Worm (Caenorhabditis elegans) whole organism, L4 larva: ENCODE measurements around the gene bath-38.

ENCODE experiments used
- F10B5.3 ChIP-seq: sonication (generic microtip); optimal IDR thresholded peaks from 2 replicates; lab custom pipeline; 2016; ENCODE audit warnings: mild to moderate bottlenecking, missing genetic modification characterization, missing compliant biosample characterization
- F26F4.8 ChIP-seq: fragments of 200-800 bp; sonication (Bioruptor generic); conservative IDR thresholded peaks from 2 replicates; pipeline ENCODE4 v1.3.6; 2022; ENCODE audit warnings: missing genetic modification characterization, missing compliant biosample characterization
- Y5F2A.4 ChIP-seq: fragments of 200-800 bp; sonication (Bioruptor generic); optimal IDR thresholded peaks from 2 replicates; lab custom pipeline; 2018; ENCODE audit warnings: mild to moderate bottlenecking, missing genetic modification characterization, missing compliant biosample characterization
- aly-2 ChIP-seq: sonication (generic microtip); optimal IDR thresholded peaks from 2 replicates; lab custom pipeline; 2018; ENCODE audit warnings: missing biosample characterization, missing genetic modification characterization
- attf-4 ChIP-seq: sonication (generic microtip); optimal IDR thresholded peaks from 3 replicates; lab custom pipeline; 2017; ENCODE audit warnings: missing biosample characterization, missing genetic modification characterization
- ceh-44 ChIP-seq: fragments of 200-800 bp; sonication (Bioruptor generic); IDR thresholded peaks from 2 replicates; pipeline ENCODE4 v1.3.6; 2022; ENCODE audit warnings: missing genetic modification reagents, missing genetic modification characterization, missing compliant biosample characterization
- ces-1 ChIP-seq: fragments of 150-350 bp; sonication (generic microtip); optimal IDR thresholded peaks from 4 replicates; lab custom pipeline; 2014; ENCODE audit warnings: missing biosample characterization, missing genetic modification reagents, missing genetic modification characterization
- cey-2 ChIP-seq: sonication (generic microtip); optimal IDR thresholded peaks from 3 replicates; lab custom pipeline; 2017; ENCODE audit warnings: missing genetic modification characterization, mild to moderate bottlenecking, missing compliant biosample characterization, antibody characterized with exemption, borderline replicate concordance; ENCODE audit not compliant: insufficient read depth
- ctbp-1 ChIP-seq: fragments of 200-800 bp; sonication (Bioruptor generic); IDR thresholded peaks from 2 replicates; pipeline ENCODE4 v1.3.6; 2022; ENCODE audit warnings: missing genetic modification reagents, missing genetic modification characterization, missing compliant biosample characterization
- daf-16 ChIP-seq, 3 experiments: sonication (generic microtip); optimal IDR thresholded peaks; 2 replicates each; lab custom pipeline; 2016 to 2017; ENCODE audit warnings: missing genetic modification characterization in 3 of 3, missing genetic modification reagents in 3 of 3, mild to moderate bottlenecking in 2 of 3, missing compliant biosample characterization in 2 of 3, missing biosample characterization in 1 of 3, moderate library complexity in 1 of 3
- daf-8 ChIP-seq: fragments of 200-800 bp; sonication (Bioruptor generic); IDR thresholded peaks from 2 replicates; pipeline ENCODE4 v1.3.6; 2022; ENCODE audit warnings: missing genetic modification characterization, missing compliant biosample characterization
- duxl-1 ChIP-seq: sonication (generic microtip); optimal IDR thresholded peaks from 2 replicates; lab custom pipeline; 2016; ENCODE audit warnings: mild to moderate bottlenecking, missing genetic modification characterization, moderate library complexity, missing compliant biosample characterization; ENCODE audit not compliant: poor library complexity
- hif-1 ChIP-seq, 2 experiments: sonication (generic microtip); optimal IDR thresholded peaks; 2 replicates each; lab custom pipeline; 2016 to 2017; ENCODE audit warnings: missing compliant biosample characterization in 2 of 2, missing genetic modification characterization in 2 of 2, missing genetic modification reagents in 2 of 2, missing genotype in 2 of 2, mild to moderate bottlenecking in 1 of 2
- hlh-11 ChIP-seq: fragments of 200-800 bp; sonication (Bioruptor generic); optimal IDR thresholded peaks from 2 replicates; lab custom pipeline; 2018; ENCODE audit warnings: mild to moderate bottlenecking, missing genetic modification characterization, missing compliant biosample characterization
- hmg-1.1 ChIP-seq: fragments of 200-800 bp; sonication (Bioruptor generic); IDR thresholded peaks from 2 replicates; pipeline ENCODE4 v1.3.6; 2022; ENCODE audit warnings: missing genetic modification reagents, missing genetic modification characterization, missing compliant biosample characterization
- lim-7 ChIP-seq: fragments of 200-800 bp; sonication (Bioruptor generic); IDR thresholded peaks from 2 replicates; pipeline ENCODE4 v1.3.6; 2022; ENCODE audit warnings: missing genetic modification characterization, missing compliant biosample characterization
- lin-1 ChIP-seq: fragments of 200-800 bp; sonication (Bioruptor generic); IDR thresholded peaks from 2 replicates; pipeline ENCODE4 v1.3.6; 2022; ENCODE audit warnings: missing genetic modification reagents, missing genetic modification characterization, missing compliant biosample characterization
- lin-15B ChIP-seq: fragments of 150-350 bp; sonication (generic microtip); optimal IDR thresholded peaks from 3 replicates; lab custom pipeline; 2014; ENCODE audit warnings: missing biosample characterization, missing genetic modification characterization
- lin-29 ChIP-seq: fragments of 200-800 bp; sonication (Bioruptor generic); IDR thresholded peaks from 2 replicates; pipeline ENCODE4 v1.3.6; 2022; ENCODE audit warnings: missing genetic modification reagents, missing genetic modification characterization, missing compliant biosample characterization
- lin-38 ChIP-seq: fragments of 200-800 bp; sonication (Bioruptor generic); IDR thresholded peaks from 2 replicates; pipeline ENCODE4 v1.3.6; 2022; ENCODE audit warnings: missing genetic modification reagents, missing genetic modification characterization, missing compliant biosample characterization
- lin-39 ChIP-seq: fragments of 150-350 bp; optimal IDR thresholded peaks from 2 replicates; lab custom pipeline; 2014; ENCODE audit warnings: missing biosample characterization, missing genetic modification reagents, missing genetic modification characterization
- lir-3 ChIP-seq: sonication (generic microtip); optimal IDR thresholded peaks from 2 replicates; lab custom pipeline; 2016; ENCODE audit warnings: mild to moderate bottlenecking, missing genetic modification characterization, missing compliant biosample characterization
- lsy-2 ChIP-seq, 2 experiments: fragments of 150-350 bp in 1 of 2; sonication (generic microtip) in 1 of 2; optimal IDR thresholded peaks; 2 replicates each; lab custom pipeline; 2014 to 2017; ENCODE audit warnings: missing biosample characterization in 2 of 2, missing genetic modification characterization in 2 of 2
- mdl-1 ChIP-seq, 2 experiments: fragments of 150-350 bp in 1 of 2; sonication (generic microtip) in 1 of 2; optimal IDR thresholded peaks; 2 replicates each; lab custom pipeline; 2014 to 2017; ENCODE audit warnings: missing biosample characterization in 2 of 2, missing genetic modification characterization in 2 of 2
- mep-1 ChIP-seq: fragments of 150-350 bp; sonication (generic microtip); optimal IDR thresholded peaks from 3 replicates; lab custom pipeline; 2014; ENCODE audit warnings: missing biosample characterization, missing genetic modification characterization
- nhr-11 ChIP-seq: fragments of 150-350 bp; optimal IDR thresholded peaks from 2 replicates; lab custom pipeline; 2014; ENCODE audit warnings: missing biosample characterization, missing genetic modification characterization
- nhr-111 ChIP-seq: fragments of 200-800 bp; sonication (Bioruptor generic); optimal IDR thresholded peaks from 2 replicates; lab custom pipeline; 2018; ENCODE audit warnings: mild to moderate bottlenecking, missing genetic modification characterization, missing compliant biosample characterization
- nhr-237 ChIP-seq: sonication (generic microtip); optimal IDR thresholded peaks from 2 replicates; lab custom pipeline; 2017; ENCODE audit warnings: missing biosample characterization, missing genetic modification characterization
- nhr-25 ChIP-seq: sonication (generic microtip); optimal IDR thresholded peaks from 2 replicates; lab custom pipeline; 2017; ENCODE audit warnings: missing genetic modification characterization, mild to moderate bottlenecking, missing compliant biosample characterization, antibody characterized with exemption, moderate library complexity, borderline replicate concordance; ENCODE audit not compliant: insufficient read depth
- nhr-42 ChIP-seq: fragments of 200-800 bp; sonication (Bioruptor generic); IDR thresholded peaks from 2 replicates; pipeline ENCODE4 v1.3.6; 2022; ENCODE audit warnings: missing genetic modification characterization, missing compliant biosample characterization
- nhr-76 ChIP-seq: fragments of 150-350 bp; optimal IDR thresholded peaks from 2 replicates; lab custom pipeline; 2014; ENCODE audit warnings: missing biosample characterization, missing genetic modification characterization
- sdz-12 ChIP-seq: fragments of 200-800 bp; sonication (Bioruptor generic); optimal IDR thresholded peaks from 2 replicates; lab custom pipeline; 2018; ENCODE audit warnings: mild to moderate bottlenecking, missing genetic modification characterization, missing compliant biosample characterization
- snpc-1.2 ChIP-seq: fragments of 200-800 bp; sonication (Bioruptor generic); IDR thresholded peaks from 2 replicates; pipeline ENCODE4 v1.3.6; 2022; ENCODE audit warnings: missing genetic modification reagents, missing genetic modification characterization, missing compliant biosample characterization
- tra-1 ChIP-seq: fragments of 200-800 bp; sonication (Bioruptor generic); IDR thresholded peaks from 2 replicates; pipeline ENCODE4 v1.3.6; 2022; ENCODE audit warnings: missing genetic modification reagents, missing genetic modification characterization, missing compliant biosample characterization
- vab-7 ChIP-seq: fragments of 200-800 bp; sonication (Bioruptor generic); IDR thresholded peaks from 2 replicates; pipeline ENCODE4 v1.3.6; 2022; ENCODE audit warnings: missing genetic modification reagents, missing genetic modification characterization, missing compliant biosample characterization
- zip-2 ChIP-seq: fragments of 150-350 bp; optimal IDR thresholded peaks from 2 replicates; lab custom pipeline; 2014; ENCODE audit warnings: missing biosample characterization, missing genetic modification characterization
- ztf-7 ChIP-seq: fragments of 150-350 bp; optimal IDR thresholded peaks from 2 replicates; lab custom pipeline; 2014; ENCODE audit warnings: missing biosample characterization, missing genetic modification characterization

The bath-38 gene

ce11 chrII:10065472-10065871 lies 20.4 kb upstream of the bath-38 start:
- no peak for TF ChIP-seq aly-2 (tag; lab: Kevin White, UChicago)
- TF ChIP-seq ces-1 (GFP tag; lab: Kevin White, UChicago) = no peak

ce11 chrII:10060508-10060907 lies 15.4 kb upstream of the bath-38 start, which contains the start of gene stg-1:
TSS of gene stg-1 (minus strand) at chrII:10060660.
- TF ChIP-seq lin-39 (no peak), lim-7 (GFP tag; lab: Robert Waterston, UW) (no peak), hlh-11 (tag; lab: Kevin White, UChicago) (no peak), lin-15B (tag; lab: Kevin White, UChicago) (no peak), mep-1 (no peak), aly-2 (tag; lab: Kevin White, UChicago) (no peak), lsy-2 (tag; optimal IDR thresholded peaks at IDR 0.05; lab: Kevin White, UChicago) (no peak), tra-1 (no peak), daf-8 (GFP tag; lab: Robert Waterston, UW) (no peak), duxl-1 (tag; lab: Kevin White, UChicago) (no peak), nhr-25 (tag; lab: Kevin White, UChicago) (no peak), nhr-111 (GFP tag; lab: Kevin White, UChicago) (no peak), lin-1 (no peak), mdl-1 (tag; optimal IDR thresholded peaks at IDR 0.05; lab: Kevin White, UChicago) (no peak), F26F4.8 (GFP tag; lab: Robert Waterston, UW) (no peak), lin-38 (GFP tag; lab: Robert Waterston, UW) (no peak), nhr-237 (no peak), ceh-44 (no peak), hif-1 (tag; optimal IDR thresholded peaks at IDR 0.05; lab: Kevin White, UChicago) (no peak), ztf-7 (tag; lab: Kevin White, UChicago) (no peak)

DNA sequence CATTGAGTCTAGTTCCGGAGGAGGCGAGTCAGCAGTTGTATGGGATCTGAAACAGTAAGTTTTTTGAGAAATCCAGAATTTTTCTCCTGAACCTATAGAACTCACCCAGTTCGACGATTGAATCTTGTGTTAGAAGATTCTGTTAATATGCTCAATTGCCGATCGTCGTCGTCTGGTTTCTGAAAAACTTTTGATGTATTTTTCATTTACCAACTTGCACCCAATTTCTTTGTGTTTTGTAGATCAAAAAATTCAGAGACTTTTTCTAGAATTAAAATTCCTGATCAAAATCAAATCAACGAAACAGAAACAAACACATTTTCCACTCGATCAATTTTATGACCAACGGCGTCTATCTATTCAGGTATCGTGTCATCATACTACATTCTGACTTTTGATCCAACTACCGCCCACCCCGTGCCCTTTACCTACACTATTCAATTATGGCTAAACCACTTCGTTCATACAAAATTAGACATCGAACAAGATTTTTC lies 11.5 kb upstream of the bath-38 start, which contains the start of gene C18D1.2:
TSS of gene C18D1.2 (plus strand) at position 444 of the 494 bp plus-strand sequence.
- no peak for TF ChIP-seq cey-2 (tag; lab: Kevin White, UChicago)
- TF ChIP-seq daf-16 (GFP tag; optimal IDR thresholded peaks at IDR 0.05; lab: Kevin White, UChicago) = no peak
- TF ChIP-seq daf-16 (tag; optimal IDR thresholded peaks at IDR 0.05; lab: Kevin White, UChicago) = no peak
- TF ChIP-seq nhr-237 = no peak
- no peak for TF ChIP-seq Y5F2A.4 (GFP tag; lab: Kevin White, UChicago)
- TF ChIP-seq ctbp-1 (GFP tag; lab: Robert Waterston, UW) = no peak
- no peak for TF ChIP-seq sdz-12 (GFP tag; lab: Kevin White, UChicago)
- no peak for TF ChIP-seq snpc-1.2 (GFP tag; lab: Robert Waterston, UW)
- no peak for TF ChIP-seq hmg-1.1 (GFP tag; lab: Robert Waterston, UW)
- no peak for TF ChIP-seq nhr-42
- no peak for TF ChIP-seq attf-4
- no peak for TF ChIP-seq zip-2 (tag; lab: Kevin White, UChicago)
- no peak for TF ChIP-seq nhr-11 (tag; lab: Kevin White, UChicago)
- TF ChIP-seq lin-15B (tag; lab: Kevin White, UChicago) = no peak
- no peak for TF ChIP-seq F10B5.3 (tag; lab: Kevin White, UChicago)
- no peak for TF ChIP-seq lir-3
- TF ChIP-seq nhr-76 = no peak
- no peak for TF ChIP-seq vab-7
- no peak for TF ChIP-seq lin-29
- no peak for TF ChIP-seq F26F4.8 (GFP tag; lab: Robert Waterston, UW)
